Fruit fly (Drosophila melanogaster) whole organism, pupa: ENCODE data around the gene CG31274.

Experiments used
- CG12605 ChIP-seq: fragments of 200-800 bp; sonication (Bioruptor generic); IDR thresholded peaks from 2 replicates; pipeline ENCODE4 v1.3.6; 2022; ENCODE audit warnings: missing biosample characterization, missing genetic modification characterization
- CG8159 ChIP-seq: fragments of 200-800 bp; sonication (Bioruptor generic); optimal IDR thresholded peaks from 3 replicates; lab custom pipeline; 2018; ENCODE audit warnings: missing biosample characterization, mild to moderate bottlenecking, missing genetic modification characterization, moderate library complexity
- Ets98B ChIP-seq: fragments of 200-800 bp; sonication (Bioruptor generic); IDR thresholded peaks from 2 replicates; pipeline ENCODE4 v1.3.6; 2022; ENCODE audit warnings: missing biosample characterization, missing genetic modification characterization
- Pif1A ChIP-seq: fragments of 200-800 bp; sonication (Bioruptor generic); optimal IDR thresholded peaks from 3 replicates; lab custom pipeline; 2016; ENCODE audit warnings: missing biosample characterization, missing genetic modification characterization
- Pif1B ChIP-seq: fragments of 200-800 bp; sonication (Bioruptor generic); optimal IDR thresholded peaks from 3 replicates; lab custom pipeline; 2016; ENCODE audit warnings: missing biosample characterization, missing genetic modification characterization
- gl ChIP-seq: fragments of 200-800 bp; sonication (Bioruptor generic); optimal IDR thresholded peaks from 2 replicates; lab custom pipeline; 2018; ENCODE audit warnings: missing biosample characterization, mild to moderate bottlenecking, missing genetic modification characterization

DNA sequence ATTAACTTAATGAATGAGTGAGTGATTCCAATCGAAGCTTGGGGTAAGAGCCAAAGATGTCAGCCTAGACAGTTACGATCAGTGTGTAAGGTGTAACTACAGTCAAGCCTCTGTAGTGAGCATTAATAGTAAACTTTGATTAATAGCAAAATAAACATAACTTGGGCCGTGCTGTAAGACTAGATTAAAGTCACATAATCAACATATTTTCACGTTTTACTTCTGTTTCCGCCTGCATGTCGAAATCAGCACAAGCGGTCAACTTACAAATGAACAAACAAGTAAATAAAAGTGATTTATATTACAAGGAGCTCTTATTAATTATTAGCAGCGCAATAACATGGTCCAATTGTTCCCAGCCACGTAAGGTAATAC lies 4.9 kb upstream of the CG31274 start:
- TF ChIP-seq CG8159 (tag; lab: Kevin White, UChicago) (no peak), CG12605 (GFP tag; lab: Robert Waterston, UW) (no peak), Ets98B (no peak), gl (no peak), Pif1B (no peak), Pif1A (GFP tag; lab: Kevin White, UChicago) (no peak)
